Fruit fly (Drosophila melanogaster) whole organism, embryonic: ENCODE measurements around the gene CG13299.

Source experiments
- Aef1 ChIP-seq: fragments of 200-800 bp; sonication (Bioruptor generic); IDR thresholded peaks from 3 replicates; pipeline ENCODE4 v1.3.6; 2022; ENCODE audit warnings: missing biosample characterization, missing genetic modification characterization
- C15 ChIP-seq: fragments of 200-800 bp; sonication (Bioruptor generic); IDR thresholded peaks from 3 replicates; pipeline ENCODE4 v1.3.6; 2022; ENCODE audit warnings: missing biosample characterization, missing genetic modification characterization
- CG11093 ChIP-seq: fragments of 200-800 bp; sonication (Bioruptor generic); IDR thresholded peaks from 3 replicates; pipeline ENCODE4 v1.3.6; 2022; ENCODE audit warnings: missing biosample characterization, missing genetic modification characterization
- CG11504 ChIP-seq: fragments of 200-800 bp; sonication (Bioruptor generic); optimal IDR thresholded peaks from 3 replicates; lab custom pipeline; 2019; ENCODE audit warnings: missing biosample characterization, mild to moderate bottlenecking, missing genetic modification characterization, moderate library complexity
- CG12071 ChIP-seq: fragments of 200-800 bp; sonication (Bioruptor generic); optimal IDR thresholded peaks from 3 replicates; lab custom pipeline; 2018; ENCODE audit warnings: missing biosample characterization, mild to moderate bottlenecking, missing genetic modification characterization
- CG16813 ChIP-seq: fragments of 200-800 bp; sonication (Bioruptor generic); IDR thresholded peaks from 3 replicates; pipeline ENCODE4 v1.3.6; 2022; ENCODE audit warnings: missing biosample characterization, missing genetic modification characterization; ENCODE audit not compliant: partially characterized antibody
- CG16815 ChIP-seq: fragments of 200-800 bp; sonication (Bioruptor generic); optimal IDR thresholded peaks from 3 replicates; lab custom pipeline; 2017; ENCODE audit warnings: missing biosample characterization, mild to moderate bottlenecking, missing genetic modification characterization
- CG30020 ChIP-seq: fragments of 200-800 bp; optimal IDR thresholded peaks from 2 replicates; lab custom pipeline; 2019; ENCODE audit warnings: missing biosample characterization, mild to moderate bottlenecking, missing genetic modification characterization, moderate library complexity
- CG3163 ChIP-seq: fragments of 200-800 bp; sonication (Bioruptor generic); optimal IDR thresholded peaks from 3 replicates; lab custom pipeline; 2016; ENCODE audit warnings: missing biosample characterization, missing genetic modification characterization
- CG33213 ChIP-seq: fragments of 200-800 bp; sonication (Bioruptor generic); optimal IDR thresholded peaks from 3 replicates; lab custom pipeline; 2016; ENCODE audit warnings: missing biosample characterization, missing genetic modification characterization
- CG34224 ChIP-seq: fragments of 200-800 bp; sonication (Bioruptor generic); IDR thresholded peaks from 3 replicates; pipeline ENCODE4 v1.3.6; 2022; ENCODE audit warnings: missing biosample characterization, missing genetic modification characterization; ENCODE audit not compliant: partially characterized antibody
- CG3838 ChIP-seq: fragments of 200-800 bp; sonication (Bioruptor generic); optimal IDR thresholded peaks from 3 replicates; lab custom pipeline; 2016; ENCODE audit warnings: missing biosample characterization, missing genetic modification characterization
- CG4282 ChIP-seq: fragments of 200-800 bp; sonication (Bioruptor generic); optimal IDR thresholded peaks from 2 replicates; lab custom pipeline; 2016; ENCODE audit warnings: missing biosample characterization, missing genetic modification characterization
- CG7357 ChIP-seq: fragments of 200-800 bp; sonication (Bioruptor generic); IDR thresholded peaks from 3 replicates; pipeline ENCODE4 v1.3.6; 2022; ENCODE audit warnings: missing biosample characterization, missing genetic modification characterization
- CG7963 ChIP-seq: fragments of 200-800 bp; sonication (Bioruptor generic); IDR thresholded peaks from 3 replicates; pipeline ENCODE4 v1.3.6; 2022; ENCODE audit warnings: missing biosample characterization, missing genetic modification characterization; ENCODE audit not compliant: partially characterized antibody
- CG8089 ChIP-seq: fragments of 200-800 bp; sonication (Bioruptor generic); optimal IDR thresholded peaks from 3 replicates; lab custom pipeline; 2016; ENCODE audit warnings: missing biosample characterization, missing genetic modification characterization
- CG8478 ChIP-seq: fragments of >200 bp; optimal IDR thresholded peaks from 2 replicates; lab custom pipeline; 2018
- CG9437 ChIP-seq: fragments of 200-800 bp; sonication (Bioruptor generic); optimal IDR thresholded peaks from 2 replicates; lab custom pipeline; 2018; ENCODE audit warnings: missing biosample characterization, mild to moderate bottlenecking, missing genetic modification characterization
- CHES-1-like ChIP-seq: fragments of 200-800 bp; sonication (Bioruptor generic); optimal IDR thresholded peaks from 2 replicates; lab custom pipeline; 2016; ENCODE audit warnings: missing biosample characterization, missing genetic modification characterization
- Dad ChIP-seq: fragments of 200-800 bp; sonication (Bioruptor generic); optimal IDR thresholded peaks from 3 replicates; lab custom pipeline; 2016; ENCODE audit warnings: missing biosample characterization, missing genetic modification characterization
- Gug ChIP-seq: fragments of 200-800 bp; sonication (Bioruptor generic); IDR thresholded peaks from 4 replicates; pipeline ENCODE4 v1.3.6; 2022; ENCODE audit warnings: missing biosample characterization, missing genetic modification characterization
- HHEX ChIP-seq: fragments of 200-800 bp; sonication (Bioruptor generic); optimal IDR thresholded peaks from 3 replicates; lab custom pipeline; 2017; ENCODE audit warnings: missing biosample characterization, mild to moderate bottlenecking, missing genetic modification characterization, missing genetic modification reagents
- Mad ChIP-seq: fragments of 200-800 bp; sonication (Bioruptor generic); optimal IDR thresholded peaks from 2 replicates; lab custom pipeline; 2016; ENCODE audit warnings: missing biosample characterization, missing genetic modification characterization
- Poxn ChIP-seq: fragments of 200-800 bp; sonication (Bioruptor generic); IDR thresholded peaks from 2 replicates; pipeline ENCODE4 v1.3.6; 2022; ENCODE audit warnings: missing biosample characterization, missing genetic modification characterization
- Scr ChIP-seq: fragments of 200-800 bp; sonication (Bioruptor generic); IDR thresholded peaks from 2 replicates; pipeline ENCODE4 v1.3.6; 2022; ENCODE audit warnings: missing biosample characterization, missing genetic modification characterization; ENCODE audit not compliant: partially characterized antibody
- Sox100B ChIP-seq: fragments of 200-800 bp; sonication (Bioruptor generic); optimal IDR thresholded peaks from 3 replicates; lab custom pipeline; 2018; ENCODE audit warnings: missing biosample characterization, mild to moderate bottlenecking, missing genetic modification characterization
- Spps ChIP-seq: fragments of 200-800 bp; sonication (Bioruptor generic); optimal IDR thresholded peaks from 2 replicates; lab custom pipeline; 2018; ENCODE audit warnings: missing biosample characterization, mild to moderate bottlenecking, missing genetic modification characterization
- Vsx1 ChIP-seq: fragments of 200-800 bp; sonication (Bioruptor generic); optimal IDR thresholded peaks from 2 replicates; lab custom pipeline; 2017; ENCODE audit warnings: missing biosample characterization, mild to moderate bottlenecking, missing genetic modification characterization, missing genetic modification reagents
- ab ChIP-seq: fragments of 200-800 bp; sonication (Bioruptor generic); optimal IDR thresholded peaks from 2 replicates; lab custom pipeline; 2016; ENCODE audit warnings: missing biosample characterization, missing genetic modification characterization
- chif ChIP-seq, 2 experiments: fragments of 200-800 bp; sonication (Bioruptor generic); optimal IDR thresholded peaks; 3 replicates each; lab custom pipeline; 2016; ENCODE audit warnings: missing biosample characterization in 2 of 2, missing genetic modification characterization in 2 of 2
- chn ChIP-seq: fragments of 200-800 bp; sonication (Bioruptor generic); optimal IDR thresholded peaks from 2 replicates; lab custom pipeline; 2016; ENCODE audit warnings: missing biosample characterization, missing genetic modification characterization
- danr ChIP-seq: fragments of 200-800 bp; sonication (Bioruptor generic); IDR thresholded peaks from 2 replicates; pipeline ENCODE4 v1.3.6; 2022; ENCODE audit warnings: missing biosample characterization, missing genetic modification characterization
- dmrt99B ChIP-seq: fragments of 200-800 bp; sonication (Bioruptor generic); optimal IDR thresholded peaks from 2 replicates; lab custom pipeline; 2018; ENCODE audit warnings: missing biosample characterization, mild to moderate bottlenecking, missing genetic modification characterization, moderate library complexity
- dysf ChIP-seq: fragments of 200-800 bp; sonication (Bioruptor generic); IDR thresholded peaks from 3 replicates; pipeline ENCODE4 v1.3.6; 2022; ENCODE audit warnings: missing biosample characterization, missing genetic modification characterization
- gcm ChIP-seq: fragments of 200-800 bp; sonication (Bioruptor generic); optimal IDR thresholded peaks from 2 replicates; lab custom pipeline; 2019; ENCODE audit warnings: missing biosample characterization, mild to moderate bottlenecking, missing genetic modification characterization, moderate library complexity
- gfzf ChIP-seq: fragments of 200-800 bp; sonication (Bioruptor generic); optimal IDR thresholded peaks from 2 replicates; lab custom pipeline; 2016; ENCODE audit warnings: missing biosample characterization, mild to moderate bottlenecking, missing genetic modification characterization, moderate library complexity
- her ChIP-seq: fragments of 200-800 bp; sonication (Bioruptor generic); optimal IDR thresholded peaks from 2 replicates; lab custom pipeline; 2016; ENCODE audit warnings: missing biosample characterization, missing genetic modification characterization
- jing ChIP-seq: fragments of 200-800 bp; sonication (Bioruptor generic); optimal IDR thresholded peaks from 2 replicates; lab custom pipeline; 2018; ENCODE audit warnings: missing biosample characterization, mild to moderate bottlenecking, missing genetic modification characterization
- kah ChIP-seq: fragments of 200-800 bp; sonication (Bioruptor generic); optimal IDR thresholded peaks from 2 replicates; lab custom pipeline; 2018; ENCODE audit warnings: missing biosample characterization, mild to moderate bottlenecking, missing genetic modification characterization
- lbe ChIP-seq: fragments of 200-800 bp; sonication (Bioruptor generic); optimal IDR thresholded peaks from 2 replicates; lab custom pipeline; 2016; ENCODE audit warnings: missing biosample characterization, mild to moderate bottlenecking, missing genetic modification characterization
- nau ChIP-seq: fragments of 200-800 bp; sonication (Bioruptor generic); optimal IDR thresholded peaks from 3 replicates; lab custom pipeline; 2017; ENCODE audit warnings: missing biosample characterization, mild to moderate bottlenecking, missing genetic modification characterization, missing genetic modification reagents
- nmo ChIP-seq: fragments of 200-800 bp; sonication (Bioruptor generic); optimal IDR thresholded peaks from 2 replicates; lab custom pipeline; 2018; ENCODE audit warnings: missing biosample characterization, mild to moderate bottlenecking, missing genetic modification characterization, moderate library complexity
- onecut ChIP-seq: fragments of 200-800 bp; sonication (Bioruptor generic); IDR thresholded peaks from 2 replicates; pipeline ENCODE4 v1.3.6; 2022; ENCODE audit warnings: missing biosample characterization, missing genetic modification characterization
- prd ChIP-seq, 3 experiments: fragments of >200 bp in 2 of 3; fragments of 200-800 bp in 1 of 3; sonication (Bioruptor generic) in 1 of 3; optimal IDR thresholded peaks in 2 of 3; IDR thresholded peaks in 1 of 3; 2 replicates in 2 of 3; 3 replicates in 1 of 3; pipeline versions ENCODE4 v1.3.6 to Lab custom; 2017 to 2022; ENCODE audit warnings: missing biosample characterization in 1 of 3, missing genetic modification characterization in 1 of 3
- psq ChIP-seq: fragments of 200-800 bp; sonication (Bioruptor generic); optimal IDR thresholded peaks from 2 replicates; lab custom pipeline; 2017; ENCODE audit warnings: missing biosample characterization, missing genetic modification characterization
- row ChIP-seq: fragments of 200-800 bp; sonication (Bioruptor generic); IDR thresholded peaks from 3 replicates; pipeline ENCODE4 v1.3.6; 2022; ENCODE audit warnings: missing biosample characterization, missing genetic modification characterization
- scrt ChIP-seq: fragments of 200-800 bp; sonication (Bioruptor generic); optimal IDR thresholded peaks from 2 replicates; lab custom pipeline; 2018; ENCODE audit warnings: missing biosample characterization, mild to moderate bottlenecking, missing genetic modification characterization, moderate library complexity
- sens-2 ChIP-seq: fragments of 200-800 bp; sonication (Bioruptor generic); IDR thresholded peaks from 2 replicates; pipeline ENCODE4 v1.3.6; 2022; ENCODE audit warnings: missing biosample characterization, missing genetic modification characterization
- vfl ChIP-seq: fragments of 200-800 bp; sonication (Bioruptor generic); optimal IDR thresholded peaks from 2 replicates; lab custom pipeline; 2016; ENCODE audit warnings: missing biosample characterization, missing genetic modification characterization

CG13299 gene

dm6 chr3L:6256408-6257188 lies 24.4 kb upstream of the CG13299 start, which contains the start of gene Best2 (continued):
- peak; percentile 43 to 75 for TF ChIP-seq chif (GFP tag; optimal IDR thresholded peaks at IDR 0.05; lab: Kevin White, UChicago)
- TF ChIP-seq gfzf (GFP tag; lab: Kevin White, UChicago), result no peak
- no peak for TF ChIP-seq CG12071
- peak; percentile 84 for TF ChIP-seq danr (GFP tag; lab: Robert Waterston, UW)
- TF ChIP-seq Dad (GFP tag; lab: Kevin White, UChicago), result peak; percentile 71
- TF ChIP-seq row (GFP tag; lab: Robert Waterston, UW), result peak; percentile 95
- TF ChIP-seq vfl (GFP tag; lab: Kevin White, UChicago), result no peak
- peak; percentile 88 for TF ChIP-seq CG11093 (GFP tag; lab: Robert Waterston, UW)
- TF ChIP-seq onecut (GFP tag; lab: Robert Waterston, UW), result peak; percentile 86
- peak; percentile 78 for TF ChIP-seq nau (GFP tag; lab: Kevin White, UChicago)
- TF ChIP-seq CG16813, result no peak
- TF ChIP-seq C15 (GFP tag; lab: Robert Waterston, UW), result peak; percentile 84
- peak; percentile 70 for TF ChIP-seq CG30020 (tag; lab: Kevin White, UChicago)
- peak; percentile 72 for TF ChIP-seq gcm (GFP tag; lab: Kevin White, UChicago)
- peak; percentile 90 for TF ChIP-seq Sox100B
- no peak for TF ChIP-seq CG4282
- peak; percentile 74 for TF ChIP-seq CG3163 (GFP tag; lab: Kevin White, UChicago)
- no peak for TF ChIP-seq psq (GFP tag; lab: Kevin White, UChicago)
- TF ChIP-seq prd (optimal IDR thresholded peaks at IDR 0.05; lab: Kevin White, UChicago), result no peak
- TF ChIP-seq prd (GFP tag; IDR thresholded peaks at IDR 0.05; lab: Robert Waterston, UW), result peak; percentile 94
- peak; percentile 82 for TF ChIP-seq CHES-1-like (GFP tag; lab: Kevin White, UChicago)
- peak; percentile 80 for TF ChIP-seq scrt (GFP tag; lab: Kevin White, UChicago)
- no peak for TF ChIP-seq CG8478 (lab: Kevin White, UChicago)
- peak; percentile 87 for TF ChIP-seq nmo (GFP tag; lab: Kevin White, UChicago)
- peak; percentile 60 for TF ChIP-seq CG8089
- TF ChIP-seq dmrt99B (tag; lab: Kevin White, UChicago), result peak; percentile 96
- peak; percentile 89 for TF ChIP-seq CG7357 (GFP tag; lab: Robert Waterston, UW)
- TF ChIP-seq Gug (GFP tag; lab: Robert Waterston, UW), result peak; percentile 74
- peak; percentile 36; the same call in 1 of the 2 replicates for TF ChIP-seq sens-2 (GFP tag; lab: Robert Waterston, UW)
- peak; percentile 74 for TF ChIP-seq CG9437 (GFP tag; lab: Kevin White, UChicago)
- TF ChIP-seq Poxn (GFP tag; lab: Robert Waterston, UW), result peak; percentile 77
- TF ChIP-seq CG7963 (GFP tag; lab: Robert Waterston, UW), result no peak
- peak; percentile 96 for TF ChIP-seq dysf
- peak; percentile 63 for TF ChIP-seq CG33213 (GFP tag; lab: Kevin White, UChicago)
- TF ChIP-seq CG3838 (GFP tag; lab: Kevin White, UChicago), result peak; percentile 51
- TF ChIP-seq ab (GFP tag; lab: Kevin White, UChicago), result no peak
- TF ChIP-seq Mad, result peak; percentile 52
- TF ChIP-seq lbe, result peak; percentile 89
- TF ChIP-seq CG34224 (GFP tag; lab: Robert Waterston, UW), result no peak
- peak; percentile 91 for TF ChIP-seq Aef1 (GFP tag; lab: Robert Waterston, UW)
- no peak for TF ChIP-seq Scr (GFP tag; lab: Robert Waterston, UW)
- peak; percentile 90 for TF ChIP-seq CG11504 (tag; lab: Kevin White, UChicago)
- TF ChIP-seq CG16815, result peak; percentile 69
- TF ChIP-seq jing (GFP tag; lab: Kevin White, UChicago), result peak; percentile 32
- TF ChIP-seq Vsx1 (GFP tag; lab: Kevin White, UChicago), result peak; percentile 31
- peak; percentile 69 for TF ChIP-seq chn (GFP tag; lab: Kevin White, UChicago)
- peak; percentile 76 for TF ChIP-seq Spps (tag; lab: Kevin White, UChicago)
- peak; percentile 29 for TF ChIP-seq her (GFP tag; lab: Kevin White, UChicago)
- peak; percentile 82 for TF ChIP-seq HHEX
- TF ChIP-seq kah, result peak; percentile 59
